Fruit fly (Drosophila melanogaster) whole organism, wandering third instar larva: ENCODE results near the gene RpS10b.

Experiments
- Abd-B ChIP-seq: fragments of >200 bp; optimal IDR thresholded peaks from 2 replicates; lab custom pipeline; 2017; ENCODE audit warnings: missing biosample characterization, missing genetic modification characterization
- br ChIP-seq: fragments of 200-800 bp; sonication (Bioruptor generic); optimal IDR thresholded peaks from 2 replicates; lab custom pipeline; 2016; ENCODE audit warnings: missing biosample characterization, missing genetic modification characterization
- sv ChIP-seq: fragments of 200-800 bp; sonication (Bioruptor generic); optimal IDR thresholded peaks from 3 replicates; lab custom pipeline; 2016; ENCODE audit warnings: missing biosample characterization, missing genetic modification characterization
- usp ChIP-seq: fragments of >200 bp; optimal IDR thresholded peaks from 2 replicates; lab custom pipeline; 2017; ENCODE audit warnings: missing biosample characterization, missing genetic modification characterization

DNA sequence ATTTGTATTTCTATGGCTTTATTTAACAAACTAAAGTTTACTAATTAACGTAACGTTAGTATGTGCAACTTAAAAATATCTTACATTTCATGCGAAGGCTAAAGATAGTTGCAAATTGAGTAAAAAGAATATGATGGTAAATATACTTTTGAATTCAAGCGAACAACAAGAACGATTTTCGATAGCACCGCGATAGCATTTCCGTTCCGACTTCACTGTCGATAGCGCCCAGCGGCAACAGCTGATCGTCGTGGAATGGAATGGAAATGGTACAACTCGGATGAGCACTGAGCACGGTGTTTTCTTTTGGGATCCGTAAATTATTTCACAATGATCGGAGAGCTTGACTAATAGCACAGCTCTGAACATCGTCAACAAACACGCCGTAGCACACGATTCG, 15.6 kb downstream of the RpS10b start:
- TF ChIP-seq usp (GFP tag; lab: Kevin White, UChicago) (no peak), br (GFP tag; lab: Kevin White, UChicago) (no peak), Abd-B (GFP tag; lab: Kevin White, UChicago) (no peak), sv (GFP tag; lab: Kevin White, UChicago) (no peak)
